Fruit fly (Drosophila melanogaster): ENCODE results near the gene side-III.

Gene side-III

dm6 chr3R:5838683-5839365 lies 120.5 kb downstream of the side-III start (continued):
- TF ChIP-seq Smox (GFP tag; optimal IDR thresholded peaks at IDR 0.05) (no peak), achi (GFP tag; optimal IDR thresholded peaks at IDR 0.05) (peak; percentile 2), dsx (GFP tag; optimal IDR thresholded peaks at IDR 0.05; ENCODE audit: poor library complexity, severe bottlenecking) (no peak), eg (GFP tag; IDR thresholded peaks at IDR 0.05) (no peak), CG6792 (GFP tag; optimal IDR thresholded peaks at IDR 0.05) (peak; percentile 21), CG6808 (GFP tag; optimal IDR thresholded peaks at IDR 0.05) (no peak), topi (GFP tag; optimal IDR thresholded peaks at IDR 0.05) (no peak), ss (GFP tag; optimal IDR thresholded peaks at IDR 0.05) (no peak), dac (GFP tag; optimal IDR thresholded peaks at IDR 0.05) (no peak), Gug (GFP tag; IDR thresholded peaks at IDR 0.05) (0 out of 2 replicates have a peak, but pooled peaks have one; percentile 13), fkh (GFP tag; optimal IDR thresholded peaks at IDR 0.05) (peak; percentile 41), CG4318 (GFP tag; optimal IDR thresholded peaks at IDR 0.05) (peak; percentile 21), CG9139 (GFP tag; optimal IDR thresholded peaks at IDR 0.05) (no peak), svp (GFP tag) (peak; percentile 91), net (GFP tag; optimal IDR thresholded peaks at IDR 0.05) (peak; percentile 46), Sox102F (GFP tag; optimal IDR thresholded peaks at IDR 0.05) (no peak), spab (GFP tag; optimal IDR thresholded peaks at IDR 0.05) (peak; percentile 35), CG7368 (GFP tag; optimal IDR thresholded peaks at IDR 0.05) (peak; percentile 39), Met (GFP tag; optimal IDR thresholded peaks at IDR 0.05) (no peak), CG8319 (GFP tag; optimal IDR thresholded peaks at IDR 0.05) (no peak), CG16779 (tag; optimal IDR thresholded peaks at IDR 0.05) (no peak), Ets96B (tag; optimal IDR thresholded peaks at IDR 0.05) (no peak), CG8632 (GFP tag; optimal IDR thresholded peaks at IDR 0.05) (peak; percentile 53), CG32006 (GFP tag; optimal IDR thresholded peaks at IDR 0.05) (no peak), Ets21C (GFP tag; optimal IDR thresholded peaks at IDR 0.05) (no peak), Sox15 (GFP tag; optimal IDR thresholded peaks at IDR 0.05) (no peak), CG31627 (GFP tag; optimal IDR thresholded peaks at IDR 0.05) (no peak), salr (GFP tag; optimal IDR thresholded peaks at IDR 0.05) (peak in 1 of 2 experiments; percentile 54), Hr38 (GFP tag; optimal IDR thresholded peaks at IDR 0.05) (no peak), fd59A (GFP tag; optimal IDR thresholded peaks at IDR 0.05) (peak; percentile 11), CG6854 (GFP tag; optimal IDR thresholded peaks at IDR 0.05) (no peak), pdm3 (GFP tag; optimal IDR thresholded peaks at IDR 0.05) (peak; percentile 11), CG1621 (tag; optimal IDR thresholded peaks at IDR 0.05) (no peak), esn (GFP tag; optimal IDR thresholded peaks at IDR 0.05) (peak; percentile 14), acj6 (GFP tag; optimal IDR thresholded peaks at IDR 0.05) (peak; percentile 31)

dm6 chr3R:5836536-5836935 lies 122.8 kb downstream of the side-III start:
- TF ChIP-seq CG6276 (GFP tag; optimal IDR thresholded peaks at IDR 0.05) = no peak
- no peak for TF ChIP-seq lz (GFP tag; optimal IDR thresholded peaks at IDR 0.05)
- TF ChIP-seq Met (GFP tag; optimal IDR thresholded peaks at IDR 0.05) = no peak
- no peak for TF ChIP-seq Smox (GFP tag; optimal IDR thresholded peaks at IDR 0.05)
- TF ChIP-seq Hr4 (GFP tag; optimal IDR thresholded peaks at IDR 0.05) = no peak
- TF ChIP-seq CG11294 (GFP tag; IDR thresholded peaks at IDR 0.05) = no peak
- TF ChIP-seq CG16779 (tag; optimal IDR thresholded peaks at IDR 0.05) = no peak
- no peak for TF ChIP-seq CG8319 (GFP tag; optimal IDR thresholded peaks at IDR 0.05)

Data from whole organism, prepupa.